Worm (Caenorhabditis elegans) whole organism, L4 larva: Measurements from ENCODE around the gene F10E7.11.
A peak's percentile ranks its signal among the peaks of the same experiment; 100 is the strongest.

Experiments
- D1046.2 ChIP-seq: fragments of 200-800 bp; sonication (Bioruptor generic); IDR thresholded peaks from 2 replicates; pipeline ENCODE4 v1.3.6; 2022; ENCODE audit warnings: missing genetic modification characterization, missing compliant biosample characterization
- F44E2.7 ChIP-seq: fragments of 200-800 bp; sonication (Bioruptor generic); IDR thresholded peaks from 2 replicates; pipeline ENCODE4 v2.1.2; 2022; ENCODE audit warnings: missing genetic modification characterization, missing compliant biosample characterization
- T26A8.4 ChIP-seq: fragments of 200-800 bp; sonication (Bioruptor generic); IDR thresholded peaks from 2 replicates; pipeline ENCODE4 v1.3.6; 2022; ENCODE audit warnings: missing genetic modification characterization, missing compliant biosample characterization
- Y5F2A.4 ChIP-seq: fragments of 200-800 bp; sonication (Bioruptor generic); optimal IDR thresholded peaks from 2 replicates; lab custom pipeline; 2018; ENCODE audit warnings: mild to moderate bottlenecking, missing genetic modification characterization, missing compliant biosample characterization
- Y75B8A.6 ChIP-seq: fragments of 200-800 bp; sonication (Bioruptor generic); IDR thresholded peaks from 2 replicates; pipeline ENCODE4 v1.3.6; 2022; ENCODE audit warnings: missing genetic modification reagents, missing genetic modification characterization, missing compliant biosample characterization
- aha-1 ChIP-seq: fragments of 150-350 bp; peaks from one replicate; lab custom pipeline; 2014; ENCODE audit warnings: missing biosample characterization, missing genetic modification characterization
- aly-2 ChIP-seq: sonication (generic microtip); optimal IDR thresholded peaks from 2 replicates; lab custom pipeline; 2018; ENCODE audit warnings: missing biosample characterization, missing genetic modification characterization
- ama-1 ChIP-seq: fragments of 150-350 bp; optimal IDR thresholded peaks from 2 replicates; lab custom pipeline; 2014; ENCODE audit warnings: inconsistent platforms, mixed read lengths
- attf-4 ChIP-seq: sonication (generic microtip); optimal IDR thresholded peaks from 3 replicates; lab custom pipeline; 2017; ENCODE audit warnings: missing biosample characterization, missing genetic modification characterization
- ceh-44 ChIP-seq: fragments of 200-800 bp; sonication (Bioruptor generic); IDR thresholded peaks from 2 replicates; pipeline ENCODE4 v1.3.6; 2022; ENCODE audit warnings: missing genetic modification reagents, missing genetic modification characterization, missing compliant biosample characterization
- ceh-62 ChIP-seq: sonication (generic microtip); optimal IDR thresholded peaks from 2 replicates; lab custom pipeline; 2017; ENCODE audit warnings: missing biosample characterization, missing genetic modification characterization
- ctbp-1 ChIP-seq: fragments of 200-800 bp; sonication (Bioruptor generic); IDR thresholded peaks from 2 replicates; pipeline ENCODE4 v1.3.6; 2022; ENCODE audit warnings: missing genetic modification reagents, missing genetic modification characterization, missing compliant biosample characterization
- daf-16 ChIP-seq, 3 experiments: sonication (generic microtip); optimal IDR thresholded peaks; 2 replicates each; lab custom pipeline; 2016 to 2017; ENCODE audit warnings: missing genetic modification characterization in 3 of 3, missing genetic modification reagents in 3 of 3, mild to moderate bottlenecking in 2 of 3, missing compliant biosample characterization in 2 of 3, missing biosample characterization in 1 of 3, moderate library complexity in 1 of 3
- daf-19 ChIP-seq: fragments of 200-800 bp; sonication (Bioruptor generic); conservative IDR thresholded peaks from 2 replicates; pipeline ENCODE4 v1.3.6; 2022; ENCODE audit warnings: missing genetic modification characterization, missing compliant biosample characterization
- dpl-1 ChIP-seq: fragments of 150-350 bp; optimal IDR thresholded peaks from 2 replicates; lab custom pipeline; 2014; ENCODE audit warnings: missing biosample characterization, missing genetic modification reagents, missing genetic modification characterization
- duxl-1 ChIP-seq: sonication (generic microtip); optimal IDR thresholded peaks from 2 replicates; lab custom pipeline; 2016; ENCODE audit warnings: mild to moderate bottlenecking, missing genetic modification characterization, moderate library complexity, missing compliant biosample characterization; ENCODE audit not compliant: poor library complexity
- dve-1 ChIP-seq: sonication (generic microtip); optimal IDR thresholded peaks from 2 replicates; lab custom pipeline; 2017; ENCODE audit warnings: antibody characterized with exemption, mild to moderate bottlenecking, missing genetic modification characterization, missing compliant biosample characterization; ENCODE audit not compliant: insufficient read depth
- egl-43 ChIP-seq: fragments of 200-800 bp; sonication (Bioruptor generic); IDR thresholded peaks from 2 replicates; pipeline ENCODE4 v1.3.6; 2022; ENCODE audit warnings: missing genetic modification reagents, missing genetic modification characterization, missing compliant biosample characterization
- fos-1 ChIP-seq: fragments of 150-350 bp; optimal IDR thresholded peaks from 2 replicates; lab custom pipeline; 2014; ENCODE audit warnings: missing biosample characterization, missing genetic modification characterization
- hif-1 ChIP-seq, 2 experiments: sonication (generic microtip); optimal IDR thresholded peaks; 2 replicates each; lab custom pipeline; 2016 to 2017; ENCODE audit warnings: missing compliant biosample characterization in 2 of 2, missing genetic modification characterization in 2 of 2, missing genetic modification reagents in 2 of 2, missing genotype in 2 of 2, mild to moderate bottlenecking in 1 of 2
- lim-7 ChIP-seq: fragments of 200-800 bp; sonication (Bioruptor generic); IDR thresholded peaks from 2 replicates; pipeline ENCODE4 v1.3.6; 2022; ENCODE audit warnings: missing genetic modification characterization, missing compliant biosample characterization
- lin-29 ChIP-seq: fragments of 200-800 bp; sonication (Bioruptor generic); IDR thresholded peaks from 2 replicates; pipeline ENCODE4 v1.3.6; 2022; ENCODE audit warnings: missing genetic modification reagents, missing genetic modification characterization, missing compliant biosample characterization
- mdl-1 ChIP-seq, 2 experiments: fragments of 150-350 bp in 1 of 2; sonication (generic microtip) in 1 of 2; optimal IDR thresholded peaks; 2 replicates each; lab custom pipeline; 2014 to 2017; ENCODE audit warnings: missing biosample characterization in 2 of 2, missing genetic modification characterization in 2 of 2
- mep-1 ChIP-seq: fragments of 150-350 bp; sonication (generic microtip); optimal IDR thresholded peaks from 3 replicates; lab custom pipeline; 2014; ENCODE audit warnings: missing biosample characterization, missing genetic modification characterization
- mxl-2 ChIP-seq: fragments of 200-800 bp; sonication (Bioruptor generic); conservative IDR thresholded peaks from 2 replicates; pipeline ENCODE4 v1.3.6; 2022; ENCODE audit warnings: missing genetic modification reagents, missing genetic modification characterization, missing compliant biosample characterization
- nhr-10 ChIP-seq: fragments of 150-350 bp; optimal IDR thresholded peaks from 2 replicates; lab custom pipeline; 2014; ENCODE audit warnings: missing biosample characterization, missing genetic modification characterization
- nhr-102 ChIP-seq: sonication (generic microtip); optimal IDR thresholded peaks from 2 replicates; lab custom pipeline; 2016; ENCODE audit warnings: mild to moderate bottlenecking, missing genetic modification characterization, moderate library complexity, missing compliant biosample characterization
- nhr-11 ChIP-seq: fragments of 150-350 bp; optimal IDR thresholded peaks from 2 replicates; lab custom pipeline; 2014; ENCODE audit warnings: missing biosample characterization, missing genetic modification characterization
- nhr-111 ChIP-seq: fragments of 200-800 bp; sonication (Bioruptor generic); optimal IDR thresholded peaks from 2 replicates; lab custom pipeline; 2018; ENCODE audit warnings: mild to moderate bottlenecking, missing genetic modification characterization, missing compliant biosample characterization
- nhr-237 ChIP-seq: sonication (generic microtip); optimal IDR thresholded peaks from 2 replicates; lab custom pipeline; 2017; ENCODE audit warnings: missing biosample characterization, missing genetic modification characterization
- nhr-6 ChIP-seq: fragments of 150-350 bp; optimal IDR thresholded peaks from 2 replicates; lab custom pipeline; 2014; ENCODE audit warnings: missing biosample characterization, missing genetic modification characterization
- nhr-76 ChIP-seq: fragments of 150-350 bp; optimal IDR thresholded peaks from 2 replicates; lab custom pipeline; 2014; ENCODE audit warnings: missing biosample characterization, missing genetic modification characterization
- pha-4 ChIP-seq, 2 experiments: fragments of 150-350 bp in 1 of 2; fragments of 200-800 bp in 1 of 2; sonication (Bioruptor generic) in 1 of 2; IDR thresholded peaks in 1 of 2; optimal IDR thresholded peaks in 1 of 2; 2 replicates each; pipeline versions ENCODE4 v1.3.6 to Lab custom; 2014 to 2022; ENCODE audit warnings: missing genetic modification characterization in 2 of 2, missing genetic modification reagents in 2 of 2, missing biosample characterization in 1 of 2, missing compliant biosample characterization in 1 of 2
- php-3 ChIP-seq: fragments of 200-800 bp; sonication (Bioruptor generic); IDR thresholded peaks from 2 replicates; pipeline ENCODE4 v1.3.6; 2022; ENCODE audit warnings: missing genetic modification reagents, missing genetic modification characterization, missing compliant biosample characterization
- pqm-1 ChIP-seq: sonication (generic microtip); optimal IDR thresholded peaks from 2 replicates; lab custom pipeline; 2017; ENCODE audit warnings: missing biosample characterization, missing genetic modification characterization
- saeg-2 ChIP-seq: fragments of 200-800 bp; sonication (Bioruptor generic); IDR thresholded peaks from 2 replicates; pipeline ENCODE4 v1.3.6; 2022; ENCODE audit warnings: missing genetic modification reagents, missing genetic modification characterization, missing compliant biosample characterization
- sdz-12 ChIP-seq: fragments of 200-800 bp; sonication (Bioruptor generic); optimal IDR thresholded peaks from 2 replicates; lab custom pipeline; 2018; ENCODE audit warnings: mild to moderate bottlenecking, missing genetic modification characterization, missing compliant biosample characterization
- snpc-4 ChIP-seq: fragments of 150-350 bp; optimal IDR thresholded peaks from 2 replicates; lab custom pipeline; 2014; ENCODE audit warnings: missing biosample characterization, missing genetic modification characterization
- unc-130 ChIP-seq: sonication (generic microtip); optimal IDR thresholded peaks from 2 replicates; lab custom pipeline; 2016; ENCODE audit warnings: missing genetic modification reagents, missing genetic modification characterization, missing compliant biosample characterization
- unc-62 ChIP-seq, 3 experiments: fragments of 150-350 bp in 1 of 3; sonication (generic microtip); optimal IDR thresholded peaks in 2 of 3; peaks in 1 of 3; 1 replicate in 1 of 3; 2 replicates in 2 of 3; lab custom pipeline; 2014 to 2017; ENCODE audit warnings: missing biosample characterization in 3 of 3, missing genetic modification characterization in 3 of 3, missing genetic modification reagents in 3 of 3, missing genotype in 1 of 3
- vab-7 ChIP-seq: fragments of 200-800 bp; sonication (Bioruptor generic); IDR thresholded peaks from 2 replicates; pipeline ENCODE4 v1.3.6; 2022; ENCODE audit warnings: missing genetic modification reagents, missing genetic modification characterization, missing compliant biosample characterization
- zag-1 ChIP-seq: fragments of 150-350 bp; optimal IDR thresholded peaks from 2 replicates; lab custom pipeline; 2014; ENCODE audit warnings: missing biosample characterization, missing genetic modification characterization
- ztf-11 ChIP-seq: fragments of 150-350 bp; optimal IDR thresholded peaks from 2 replicates; lab custom pipeline; 2014; ENCODE audit warnings: missing biosample characterization, missing genetic modification characterization
- ztf-7 ChIP-seq: fragments of 150-350 bp; optimal IDR thresholded peaks from 2 replicates; lab custom pipeline; 2014; ENCODE audit warnings: missing biosample characterization, missing genetic modification characterization

Gene F10E7.11

ce11 chrII:7147550-7147949 is 24.9 kb upstream of the F10E7.11 start (continued):
- TF ChIP-seq unc-130 (peak; percentile 32), mep-1 (tag; lab: Kevin White, UChicago) (peak; percentile 32), lim-7 (GFP tag; lab: Robert Waterston, UW) (no peak), D1046.2 (GFP tag; lab: Robert Waterston, UW) (no peak), ctbp-1 (GFP tag; lab: Robert Waterston, UW) (no peak), mxl-2 (no peak), unc-62 (GFP tag; optimal IDR thresholded peaks at IDR 0.05 in 1 of 2; lab: Kevin White, UChicago) (no peak), unc-62 (tag; optimal IDR thresholded peaks at IDR 0.05; lab: Kevin White, UChicago) (no peak), nhr-237 (tag; lab: Kevin White, UChicago) (no peak), vab-7 (GFP tag; lab: Robert Waterston, UW) (no peak), ztf-11 (no peak), aha-1 (tag; lab: Kevin White, UChicago) (peak; percentile 72), nhr-6 (tag; lab: Kevin White, UChicago) (no peak), pha-4 (GFP tag; IDR thresholded peaks at IDR 0.05; lab: Robert Waterston, UW) (no peak), pha-4 (tag; optimal IDR thresholded peaks at IDR 0.05; lab: Kevin White, UChicago) (no peak), hif-1 (tag; optimal IDR thresholded peaks at IDR 0.05; lab: Kevin White, UChicago) (no peak), ceh-44 (GFP tag; lab: Robert Waterston, UW) (no peak), dve-1 (tag; lab: Kevin White, UChicago) (peak; percentile 34)

ce11 chrII:7146240-7146639 is 23.5 kb upstream of the F10E7.11 start:
- no peak for TF ChIP-seq nhr-102 (tag; lab: Kevin White, UChicago)

ce11 chrII:7144307-7144706 is 21.6 kb upstream of the F10E7.11 start, which contains the start of gene npr-31:
TSS of gene npr-31 (plus strand) at chrII:7144607.
- TF ChIP-seq Y5F2A.4 = no peak
- TF ChIP-seq lin-29 = no peak
- no peak for TF ChIP-seq nhr-11
- TF ChIP-seq dpl-1 (GFP tag; lab: Kevin White, UChicago) = no peak
- TF ChIP-seq saeg-2 (GFP tag; lab: Robert Waterston, UW) = no peak
- TF ChIP-seq aly-2 (tag; lab: Kevin White, UChicago) = no peak
- TF ChIP-seq daf-19 (GFP tag; lab: Robert Waterston, UW) = no peak

ce11 chrII:7139064-7139463 is 16.4 kb upstream of the F10E7.11 start:
- TF ChIP-seq snpc-4 (tag; lab: Kevin White, UChicago) = no peak
- TF ChIP-seq daf-19 (GFP tag; lab: Robert Waterston, UW) = no peak
- no peak for TF ChIP-seq fos-1 (tag; lab: Kevin White, UChicago)
- no peak for TF ChIP-seq egl-43
- TF ChIP-seq nhr-10 = no peak
- no peak for TF ChIP-seq daf-16 (GFP tag; optimal IDR thresholded peaks at IDR 0.05; lab: Kevin White, UChicago)
- peak; percentile 92 for TF ChIP-seq daf-16 (tag; optimal IDR thresholded peaks at IDR 0.05; lab: Kevin White, UChicago)
- TF ChIP-seq zag-1 (tag; lab: Kevin White, UChicago) = no peak
- TF ChIP-seq Y75B8A.6 (GFP tag; lab: Robert Waterston, UW) = no peak
- no peak for TF ChIP-seq F44E2.7 (GFP tag; lab: Robert Waterston, UW)
- no peak for TF ChIP-seq ama-1 (lab: Kevin White, UChicago)
- no peak for TF ChIP-seq dpl-1 (GFP tag; lab: Kevin White, UChicago)
- TF ChIP-seq nhr-76 (tag; lab: Kevin White, UChicago) = no peak
- no peak for TF ChIP-seq dve-1 (tag; lab: Kevin White, UChicago)
- TF ChIP-seq Y5F2A.4 = no peak
- TF ChIP-seq D1046.2 (GFP tag; lab: Robert Waterston, UW) = no peak
- TF ChIP-seq ztf-7 (tag; lab: Kevin White, UChicago) = no peak
- no peak for TF ChIP-seq ceh-62 (tag; lab: Kevin White, UChicago)
- no peak for TF ChIP-seq ceh-44 (GFP tag; lab: Robert Waterston, UW)
- no peak for TF ChIP-seq mdl-1 (tag; optimal IDR thresholded peaks at IDR 0.05; lab: Kevin White, UChicago)
- no peak for TF ChIP-seq nhr-111 (GFP tag; lab: Kevin White, UChicago)
- TF ChIP-seq sdz-12 (GFP tag; lab: Kevin White, UChicago) = no peak
- TF ChIP-seq unc-62 (GFP tag; optimal IDR thresholded peaks at IDR 0.05 in 1 of 2; lab: Kevin White, UChicago) = peak in 1 of 2 experiments; percentile 53
- no peak for TF ChIP-seq unc-62 (tag; optimal IDR thresholded peaks at IDR 0.05; lab: Kevin White, UChicago)
- TF ChIP-seq duxl-1 (tag; lab: Kevin White, UChicago) = no peak
- peak; percentile 65 for TF ChIP-seq php-3
- no peak for TF ChIP-seq T26A8.4
- no peak for TF ChIP-seq saeg-2 (GFP tag; lab: Robert Waterston, UW)
- TF ChIP-seq pqm-1 (tag; lab: Kevin White, UChicago) = peak; percentile 86
- TF ChIP-seq attf-4 (tag; lab: Kevin White, UChicago) = no peak
- no peak for TF ChIP-seq nhr-102 (tag; lab: Kevin White, UChicago)
- TF ChIP-seq mep-1 (tag; lab: Kevin White, UChicago) = no peak
